Fruit fly (Drosophila melanogaster) ovary, adult (tissue): ENCODE results near the gene Sfp24C1.
A peak's percentile ranks its signal among the peaks of the same experiment; 100 is the strongest.

Experiments
- CG17801 ChIP-seq: fragments of 200-800 bp; optimal IDR thresholded peaks from 2 replicates; lab custom pipeline; 2019; ENCODE audit warnings: missing biosample characterization, mild to moderate bottlenecking, missing genetic modification characterization, moderate library complexity; ENCODE audit not compliant: partially characterized antibody

Gene Sfp24C1

DNA sequence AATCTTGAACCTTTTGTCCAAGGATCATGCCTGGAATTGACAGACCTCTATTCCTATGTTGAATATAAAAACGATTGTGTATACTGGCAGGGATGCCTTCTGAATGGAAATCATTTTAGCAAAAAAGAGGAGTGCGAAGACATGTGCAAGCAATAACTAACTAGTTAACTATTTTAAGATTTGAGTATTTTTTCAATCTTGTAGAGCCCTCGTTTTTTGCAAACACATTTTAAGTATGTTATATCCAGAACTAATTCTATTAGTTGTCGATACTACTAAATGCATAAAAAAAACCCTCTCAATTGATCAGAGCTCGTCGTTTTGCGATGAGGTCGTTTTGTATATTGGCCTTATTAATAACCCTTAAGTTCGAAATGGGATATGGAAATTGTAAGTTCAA lies at the start of gene Sfp24C1:
TSS of gene Sfp24C1 (plus strand) at position 301 of the 400 bp plus-strand sequence.
- TF ChIP-seq CG17801 (GFP tag; lab: Kevin White, UChicago) = no peak

DNA sequence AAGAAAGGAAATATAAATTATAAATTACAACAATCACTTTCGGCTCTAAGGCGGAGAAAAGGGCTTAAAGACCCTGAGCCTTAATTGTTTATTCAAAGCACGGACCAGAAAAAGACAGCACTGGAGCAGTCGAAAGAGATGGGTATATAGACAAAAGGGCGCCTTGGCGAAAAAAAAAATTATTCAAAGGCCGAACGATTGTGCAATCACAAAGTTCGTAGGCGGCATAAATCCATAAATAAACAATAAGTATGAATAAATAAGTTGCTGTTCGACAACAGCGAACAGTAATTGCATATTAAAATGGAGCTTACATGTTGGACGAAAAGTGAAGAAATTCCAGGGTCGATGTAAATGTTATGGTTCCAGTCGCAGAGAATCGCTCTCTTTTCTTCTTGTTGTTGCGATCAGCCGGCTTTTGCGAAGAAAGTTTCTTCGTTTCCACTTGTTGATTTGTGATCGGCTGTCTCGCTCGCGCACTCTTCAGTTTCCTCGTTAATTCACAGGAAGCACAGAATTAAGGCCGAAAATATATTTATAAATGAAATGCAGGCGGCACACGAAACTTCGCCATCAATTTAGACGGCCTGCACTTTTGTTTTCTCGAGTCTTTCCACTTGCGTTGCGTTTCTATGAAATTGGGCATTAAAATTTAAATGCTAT lies 45.4 kb upstream of the Sfp24C1 start:
- TF ChIP-seq CG17801 (GFP tag; lab: Kevin White, UChicago) = no peak

DNA sequence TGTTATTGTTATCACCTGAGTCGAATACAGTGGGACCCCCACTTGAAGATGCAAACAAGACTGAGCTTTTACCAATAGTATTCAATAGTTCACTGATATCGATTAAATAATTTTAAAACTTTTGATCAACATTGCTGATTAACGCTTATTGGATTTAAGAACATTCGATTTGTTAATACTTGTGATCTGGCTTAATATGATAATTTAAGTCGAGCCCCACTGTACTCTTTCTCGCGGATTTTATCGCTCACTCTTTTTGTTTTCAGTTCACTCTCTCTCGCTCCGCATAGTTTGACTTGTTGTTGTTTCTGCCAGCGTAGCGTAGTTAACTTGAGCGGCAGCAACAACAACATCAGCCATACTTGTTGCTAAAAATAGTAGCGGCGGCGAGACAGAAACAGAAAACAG lies 44.8 kb upstream of the Sfp24C1 start:
- peak; percentile 98 for TF ChIP-seq CG17801 (GFP tag; lab: Kevin White, UChicago)

DNA sequence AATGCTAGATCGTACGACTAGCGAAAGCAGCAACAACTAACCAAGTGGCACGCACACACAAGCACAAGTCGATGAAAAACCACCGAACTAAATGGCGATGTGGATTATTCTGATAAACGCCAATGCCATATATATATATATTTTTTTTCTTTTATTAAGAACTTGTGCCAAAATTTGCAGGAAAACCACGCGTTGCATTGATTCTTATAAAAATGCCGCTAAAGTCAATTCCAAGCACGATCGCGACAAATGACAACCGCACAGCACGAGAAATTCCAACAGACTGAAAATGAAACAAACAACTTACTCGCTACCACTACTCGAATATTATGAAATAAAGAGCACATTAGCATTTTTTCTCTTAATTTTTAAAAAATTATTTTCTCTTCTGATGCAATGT lies 43.8 kb upstream of the Sfp24C1 start, which contains the start of gene for:
TSS of gene for (minus strand) at position 287 of the 400 bp plus-strand sequence.
- TF ChIP-seq CG17801 (GFP tag; lab: Kevin White, UChicago) = no peak

DNA sequence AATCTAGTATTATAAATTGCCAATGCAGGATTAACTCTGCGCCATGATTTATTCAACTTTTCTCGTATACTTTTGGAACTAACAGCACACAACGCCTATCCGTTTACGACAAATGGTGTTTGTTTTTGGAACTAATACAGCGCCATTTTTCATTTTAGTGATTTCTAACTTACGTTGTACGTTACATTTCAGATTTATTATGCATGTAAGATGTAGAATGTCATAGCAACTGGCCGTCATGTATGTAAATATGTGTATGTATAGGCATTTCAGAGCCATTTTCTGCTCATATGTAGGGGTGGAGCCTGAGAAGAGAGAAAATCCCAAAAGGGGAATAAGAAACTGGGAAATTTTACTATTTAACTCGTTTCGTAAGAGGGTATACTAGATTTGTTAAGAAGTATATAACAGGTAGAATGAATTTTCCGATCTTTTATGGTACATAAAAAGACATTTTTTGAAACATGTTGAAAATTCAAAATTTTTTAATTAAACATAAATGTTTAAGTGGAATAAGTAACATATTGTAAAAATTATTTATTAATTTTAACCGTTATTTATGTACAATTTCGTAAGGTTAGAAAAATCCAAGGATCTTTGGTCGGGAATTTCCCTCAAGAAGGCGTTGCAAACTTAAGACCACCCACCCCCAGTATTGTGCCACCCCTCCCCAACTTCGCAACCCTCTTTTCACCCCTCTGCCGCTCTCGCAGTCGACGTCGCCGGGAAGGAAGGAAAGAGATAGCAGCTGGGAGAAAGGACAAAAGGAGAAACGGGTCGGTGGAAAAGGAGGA lies 42.9 kb upstream of the Sfp24C1 start:
- TF ChIP-seq CG17801 (GFP tag; lab: Kevin White, UChicago) = no peak

DNA sequence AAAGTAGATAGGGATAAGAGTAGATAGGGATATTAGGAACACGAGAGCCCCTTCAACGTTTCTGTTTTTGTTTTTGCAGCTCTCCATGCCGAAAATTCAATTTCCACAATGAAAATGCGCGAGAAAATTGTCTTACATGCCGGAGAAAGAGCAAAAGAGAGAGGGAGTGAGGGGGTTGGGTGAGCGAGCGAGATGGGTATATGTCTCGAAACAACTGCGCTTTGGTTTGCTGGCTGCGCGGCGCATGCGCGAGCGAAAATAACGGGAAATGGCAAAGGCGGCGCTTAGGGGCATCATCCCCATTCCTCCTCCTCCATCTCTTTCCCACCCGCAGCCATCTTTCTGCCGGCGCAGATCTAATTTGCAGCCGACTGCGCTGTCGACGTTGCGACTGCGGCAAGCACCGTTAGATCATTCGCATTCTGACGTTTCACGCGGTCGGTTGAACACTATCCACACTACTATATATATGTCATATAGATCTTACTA lies 38.1 kb upstream of the Sfp24C1 start, which contains the start of gene Drgx:
TSS of gene Drgx (plus strand) at position 439 of the 489 bp plus-strand sequence.
- TF ChIP-seq CG17801 (GFP tag; lab: Kevin White, UChicago) = no peak

DNA sequence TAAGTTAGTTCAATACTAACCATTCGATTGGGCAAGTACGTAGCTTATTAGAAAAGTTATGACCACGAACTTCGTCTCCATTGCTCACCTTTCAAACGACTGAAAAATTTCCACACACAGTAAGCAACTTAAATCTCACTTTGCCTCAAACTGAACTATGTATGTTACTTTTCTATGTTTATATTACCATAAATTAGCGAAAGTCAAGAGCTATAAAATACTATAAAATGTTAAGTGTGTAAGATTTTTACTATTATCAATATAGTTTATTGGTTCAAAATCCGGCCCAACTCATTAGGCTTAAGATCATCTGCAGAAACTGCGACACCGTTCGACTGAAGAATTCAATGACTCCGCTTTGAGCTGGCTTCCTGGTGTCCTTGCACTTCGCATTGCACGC lies 32.0 kb upstream of the Sfp24C1 start, which contains the start of gene Sfp24Ba:
TSS of gene Sfp24Ba (minus strand) at position 101 of the 400 bp plus-strand sequence.
- no peak for TF ChIP-seq CG17801 (GFP tag; lab: Kevin White, UChicago)

DNA sequence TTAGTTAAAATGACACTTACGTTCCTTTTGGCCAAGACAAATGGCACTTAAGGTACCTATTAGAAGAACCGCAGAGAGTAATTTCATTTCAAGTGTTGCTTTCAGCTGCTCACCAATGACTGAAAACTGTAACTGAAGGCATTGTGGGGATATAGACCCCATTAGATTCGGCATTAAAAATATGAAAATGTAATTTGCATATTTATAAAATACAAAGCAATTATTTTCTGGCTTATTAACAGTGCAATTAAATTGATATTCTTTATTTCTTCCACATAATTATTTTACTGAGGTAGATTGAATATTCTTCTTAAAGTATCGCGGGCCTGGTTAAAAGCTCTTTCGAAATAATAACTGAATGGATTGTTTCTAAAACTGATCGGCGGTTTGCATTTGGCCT lies 31.4 kb upstream of the Sfp24C1 start, which contains the start of gene Sfp24Bd:
TSS of gene Sfp24Bd (minus strand) at position 101 of the 400 bp plus-strand sequence.
- no peak for TF ChIP-seq CG17801 (GFP tag; lab: Kevin White, UChicago)

DNA sequence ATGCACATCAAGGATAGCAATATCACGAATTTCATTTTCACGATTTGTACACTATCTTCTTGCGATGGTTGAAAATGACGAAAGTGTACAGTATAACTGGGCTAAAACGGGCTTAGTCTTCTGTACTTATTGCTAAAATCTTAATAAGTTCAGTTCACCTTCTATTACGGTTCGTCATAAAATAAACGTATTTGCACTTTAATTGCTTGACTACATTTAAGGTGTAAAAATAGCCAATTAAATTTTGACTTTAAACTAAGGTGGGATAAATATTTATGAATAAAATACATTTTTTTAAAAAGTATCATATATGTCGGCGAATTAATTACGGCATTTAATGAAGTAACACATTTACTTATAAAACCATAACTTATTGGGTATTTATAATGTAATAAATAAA lies 30.8 kb upstream of the Sfp24C1 start, which contains the start of gene Sfp24Bb:
TSS of gene Sfp24Bb (minus strand) at position 101 of the 400 bp plus-strand sequence.
- no peak for TF ChIP-seq CG17801 (GFP tag; lab: Kevin White, UChicago)

DNA sequence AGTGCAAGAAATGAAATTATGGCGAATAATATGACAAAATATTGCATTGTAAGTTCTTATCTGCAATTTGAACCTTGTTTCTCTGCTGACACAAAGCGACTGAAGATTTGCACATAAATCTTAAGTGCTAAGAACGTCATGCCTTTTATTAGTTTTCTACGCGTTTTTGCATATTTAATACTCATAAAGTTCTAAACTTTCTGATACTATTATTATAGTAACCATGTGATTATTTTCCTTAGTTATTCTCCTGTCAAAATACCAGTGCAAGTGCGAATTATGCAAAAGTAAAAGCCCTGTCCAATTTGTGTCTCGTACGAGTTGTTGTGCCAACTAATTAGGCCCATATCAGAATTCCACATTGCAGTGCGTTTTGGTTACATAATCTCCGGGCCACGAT lies 30.0 kb upstream of the Sfp24C1 start, which contains the start of gene Sfp24Bc:
TSS of gene Sfp24Bc (minus strand) at position 101 of the 400 bp plus-strand sequence.
- no peak for TF ChIP-seq CG17801 (GFP tag; lab: Kevin White, UChicago)

DNA sequence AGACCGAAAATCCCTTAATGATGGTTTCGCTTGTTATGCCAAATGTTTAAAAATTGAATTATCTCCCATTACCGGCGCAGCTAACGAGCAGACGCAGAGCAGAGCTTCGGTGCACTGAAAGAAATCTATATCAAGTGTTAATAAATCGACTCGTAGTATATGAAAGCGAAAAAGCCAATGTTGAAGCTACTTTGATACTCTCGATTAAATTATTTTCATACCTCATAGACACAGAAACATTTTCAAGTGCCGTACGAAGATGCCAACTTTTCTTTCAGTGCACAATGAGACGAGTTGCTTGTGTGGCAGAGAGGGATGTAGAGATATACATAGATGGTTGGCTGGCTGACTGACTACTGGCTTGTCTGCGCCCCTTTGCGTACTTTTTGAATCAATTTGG lies 24.7 kb upstream of the Sfp24C1 start:
- no peak for TF ChIP-seq CG17801 (GFP tag; lab: Kevin White, UChicago)

DNA sequence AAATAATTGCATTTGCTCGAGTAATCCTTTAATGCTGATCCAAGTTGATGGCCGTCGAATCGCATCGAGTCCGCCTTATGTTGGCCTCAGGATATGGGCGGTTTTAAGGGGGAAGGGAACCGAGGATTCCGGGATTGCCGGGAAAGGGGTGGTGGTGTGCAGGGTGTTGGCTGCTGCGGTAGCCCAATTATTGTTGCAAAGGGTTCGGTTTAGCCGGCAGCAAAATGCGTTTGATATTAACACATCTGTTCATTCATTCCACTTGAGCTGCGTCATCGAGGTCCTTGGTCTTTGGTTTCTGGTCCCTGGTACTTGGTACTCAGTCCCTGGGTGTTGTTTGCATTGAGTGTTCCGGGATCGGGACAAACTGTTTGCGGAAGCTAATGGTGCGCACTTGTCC lies 19.1 kb upstream of the Sfp24C1 start:
- no peak for TF ChIP-seq CG17801 (GFP tag; lab: Kevin White, UChicago)

DNA sequence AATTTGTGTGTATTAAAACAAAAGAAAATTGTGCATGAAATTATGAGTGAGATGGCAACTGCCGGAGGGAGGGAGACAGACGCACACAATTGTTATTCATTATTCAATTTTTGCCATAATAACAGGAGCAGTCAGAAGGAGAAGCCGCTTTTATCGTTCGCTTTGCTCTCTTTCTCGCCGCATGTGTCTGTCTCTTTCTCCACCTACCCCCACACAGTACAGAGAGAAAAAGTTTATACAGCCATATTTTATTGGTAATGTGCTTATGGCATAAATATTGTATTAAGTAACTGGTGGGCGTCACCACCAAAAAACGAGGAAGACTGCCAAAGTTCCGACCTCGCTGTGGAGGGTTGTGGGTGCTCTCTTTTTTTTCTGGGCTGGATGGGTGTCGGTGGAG lies 18.0 kb upstream of the Sfp24C1 start:
- TF ChIP-seq CG17801 (GFP tag; lab: Kevin White, UChicago) = no peak

DNA sequence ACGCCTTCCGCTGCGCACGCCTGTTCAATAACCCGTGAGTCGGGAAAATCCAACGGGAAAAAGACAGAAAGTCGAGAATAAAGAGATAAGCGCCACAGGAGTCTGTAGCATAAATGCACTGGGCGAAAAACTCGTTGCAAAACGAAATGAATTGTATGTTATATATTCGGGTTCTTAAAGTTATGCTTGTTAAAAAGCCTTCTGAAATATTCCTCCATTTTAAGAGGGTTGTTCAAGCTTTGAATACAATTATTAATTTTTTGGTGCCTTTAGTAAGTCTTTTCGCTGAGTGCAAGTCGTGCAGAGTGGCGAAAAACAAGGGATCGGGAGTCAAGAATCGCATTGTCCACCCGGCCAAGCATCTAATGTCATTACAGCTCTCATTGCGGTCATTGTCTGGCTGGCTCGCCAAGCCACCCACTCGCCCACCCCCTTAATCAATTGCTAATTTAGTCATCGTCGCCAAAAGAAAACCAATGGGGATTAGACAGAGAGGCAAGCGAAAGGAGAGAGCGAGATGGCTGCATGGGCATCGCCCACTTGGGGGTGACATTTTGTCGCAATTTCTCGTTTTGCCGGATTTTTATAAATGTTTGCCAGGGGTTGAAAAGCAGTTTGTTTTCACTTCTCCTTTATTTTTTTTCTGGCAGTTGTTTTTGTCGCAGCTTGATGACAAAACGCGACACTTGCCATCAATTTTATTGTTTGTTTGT lies 15.2 kb upstream of the Sfp24C1 start:
- no peak for TF ChIP-seq CG17801 (GFP tag; lab: Kevin White, UChicago)

DNA sequence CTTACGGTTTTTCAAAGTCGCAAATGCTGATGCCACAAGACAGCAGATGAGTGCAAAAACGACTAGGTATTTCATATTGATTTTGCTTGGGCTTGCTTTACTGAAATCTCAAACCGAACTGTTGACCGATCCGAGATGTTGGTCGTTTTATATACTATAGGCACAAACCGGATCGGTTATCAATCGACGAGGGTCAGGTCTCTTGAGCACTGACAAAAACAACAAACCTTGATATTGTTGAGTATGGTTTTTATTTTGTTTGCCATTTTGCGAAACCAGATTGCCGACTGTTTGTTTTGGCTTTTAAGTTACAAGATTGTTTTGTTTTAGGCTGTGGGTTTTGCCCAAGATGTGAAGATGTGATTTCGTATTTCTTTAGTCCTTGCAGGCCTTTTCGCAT lies 8.0 kb upstream of the Sfp24C1 start, which contains the start of gene CG16704:
TSS of gene CG16704 (minus strand) at position 122 of the 400 bp plus-strand sequence.
- no peak for TF ChIP-seq CG17801 (GFP tag; lab: Kevin White, UChicago)
